Fruit fly (Drosophila melanogaster): ENCODE measurements around the gene CG34280.

DNA sequence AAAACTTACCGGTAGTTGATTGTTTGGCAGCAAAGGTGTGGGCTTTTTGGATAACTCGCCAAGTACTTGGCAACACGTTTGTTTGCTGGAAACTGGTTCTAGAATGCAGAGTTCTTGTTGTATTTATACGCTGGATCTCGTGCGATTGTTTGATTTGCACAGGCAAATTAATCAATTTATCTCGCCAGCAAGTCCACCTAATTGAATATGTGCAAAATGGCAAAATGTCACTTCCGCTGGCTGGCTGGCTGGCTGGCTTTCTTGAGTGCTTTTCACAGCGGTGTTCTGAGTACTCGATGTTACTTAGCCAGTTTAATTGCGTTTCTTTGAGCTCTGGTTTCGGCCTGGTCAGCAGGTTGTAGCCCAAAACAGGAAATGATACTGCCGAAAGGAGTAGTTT is 45.2 kb upstream of the CG34280 start, which contains the start of gene Eh:
- no peak for TF ChIP-seq CG6792 (GFP tag; optimal IDR thresholded peaks at IDR 0.05)
- TF ChIP-seq OdsH (GFP tag; optimal IDR thresholded peaks at IDR 0.05), result no peak
- no peak for TF ChIP-seq CG1621 (tag; optimal IDR thresholded peaks at IDR 0.05)
- TF ChIP-seq esn (GFP tag; optimal IDR thresholded peaks at IDR 0.05), result no peak
- no peak for TF ChIP-seq CG6854 (GFP tag; optimal IDR thresholded peaks at IDR 0.05)
- no peak for TF ChIP-seq Lpt (GFP tag; optimal IDR thresholded peaks at IDR 0.05)
- TF ChIP-seq CG11902 (GFP tag; optimal IDR thresholded peaks at IDR 0.05), result no peak
- no peak for TF ChIP-seq ss (GFP tag; optimal IDR thresholded peaks at IDR 0.05)

All from whole organism, prepupa.